Worm (Caenorhabditis elegans): ENCODE data around the gene flh-2.
A peak's percentile ranks its signal among the peaks of the same experiment; 100 is the strongest.

flh-2 gene

DNA sequence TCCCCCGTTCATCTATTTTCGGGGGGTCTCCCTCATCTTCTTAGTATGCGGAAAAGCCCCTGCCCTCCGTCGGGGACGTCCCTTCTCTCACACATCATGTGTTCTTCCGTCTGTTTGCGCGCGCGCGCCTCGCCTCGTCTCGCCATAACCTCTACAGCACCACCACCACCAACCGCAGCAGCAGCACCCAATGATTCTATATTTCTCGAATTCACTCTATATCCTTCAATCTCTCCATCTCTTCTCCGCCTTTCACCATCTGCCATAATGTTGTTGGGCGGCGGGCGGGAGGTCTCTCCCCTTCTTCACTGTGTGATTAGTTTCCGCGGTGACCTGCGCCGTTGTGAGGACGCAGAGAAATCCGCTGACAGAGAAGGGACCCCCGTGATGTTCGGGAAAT, 4.6 kb upstream of the flh-2 start:
- peak; percentile 76 for TF ChIP-seq hlh-8 (tag; optimal IDR thresholded peaks at IDR 0.05)
- no peak for TF ChIP-seq lim-6 (tag; optimal IDR thresholded peaks at IDR 0.05)
- no peak for TF ChIP-seq ceh-48 (tag; optimal IDR thresholded peaks at IDR 0.05)
- TF ChIP-seq C08G9.2 (tag; optimal IDR thresholded peaks at IDR 0.05): peak; percentile 60
- TF ChIP-seq nhr-232 (tag; optimal IDR thresholded peaks at IDR 0.05): peak; percentile 9
- peak; percentile 33 for TF ChIP-seq F13H6.1 (tag; optimal IDR thresholded peaks at IDR 0.05)
- peak; percentile 75 for TF ChIP-seq hlh-6 (tag; optimal IDR thresholded peaks at IDR 0.05)
- TF ChIP-seq sox-4 (tag; optimal IDR thresholded peaks at IDR 0.05): peak; percentile 6
- TF ChIP-seq nhr-11 (tag; optimal IDR thresholded peaks at IDR 0.05): no peak
- peak; percentile 24 for TF ChIP-seq ceh-18 (tag; optimal IDR thresholded peaks at IDR 0.05)
- peak; percentile 84 for TF ChIP-seq ceh-34 (tag; optimal IDR thresholded peaks at IDR 0.05)
- TF ChIP-seq elt-4 (tag; optimal IDR thresholded peaks at IDR 0.05): no peak
- peak; percentile 46 for TF ChIP-seq ceh-2 (tag; optimal IDR thresholded peaks at IDR 0.05)
- TF ChIP-seq elt-2 (tag; optimal IDR thresholded peaks at IDR 0.05): no peak
- no peak for TF ChIP-seq che-1 (tag; optimal IDR thresholded peaks at IDR 0.05)
- TF ChIP-seq odd-2 (tag; optimal IDR thresholded peaks at IDR 0.05): no peak
- no peak for TF ChIP-seq hlh-13 (GFP tag; optimal IDR thresholded peaks at IDR 0.05)
- peak; percentile 80 for TF ChIP-seq ref-2 (tag; optimal IDR thresholded peaks at IDR 0.05)
- TF ChIP-seq madf-2 (tag; optimal IDR thresholded peaks at IDR 0.05): no peak
- TF ChIP-seq dmd-4 (tag; optimal IDR thresholded peaks at IDR 0.05; ENCODE audit: borderline replicate concordance): peak; percentile 71
- TF ChIP-seq syd-9 (tag; optimal IDR thresholded peaks at IDR 0.05): peak; percentile 42
- no peak for TF ChIP-seq ceh-30 (tag; optimal IDR thresholded peaks at IDR 0.05)
- TF ChIP-seq ahr-1 (tag; optimal IDR thresholded peaks at IDR 0.05): no peak
- no peak for TF ChIP-seq K09A11.1 (tag; optimal IDR thresholded peaks at IDR 0.05; ENCODE audit: insufficient read depth)
- no peak for TF ChIP-seq ceh-22 (tag; optimal IDR thresholded peaks at IDR 0.05)
- peak; percentile 66 for TF ChIP-seq ceh-14 (tag; optimal IDR thresholded peaks at IDR 0.05)
- peak; percentile 30 for TF ChIP-seq eyg-1 (tag; optimal IDR thresholded peaks at IDR 0.05)
- TF ChIP-seq ceh-9 (tag; optimal IDR thresholded peaks at IDR 0.05): no peak
- TF ChIP-seq ceh-31 (tag; optimal IDR thresholded peaks at IDR 0.05): peak; percentile 84
- no peak for TF ChIP-seq zip-5 (tag; optimal IDR thresholded peaks at IDR 0.05)
- no peak for TF ChIP-seq npax-4 (tag; optimal IDR thresholded peaks at IDR 0.05)
- TF ChIP-seq pag-3 (tag; optimal IDR thresholded peaks at IDR 0.05; ENCODE audit: borderline replicate concordance): no peak
- peak; percentile 55 for TF ChIP-seq sdc-2 (tag; optimal IDR thresholded peaks at IDR 0.05)
- TF ChIP-seq pha-2 (tag; optimal IDR thresholded peaks at IDR 0.05): peak; percentile 10
- peak; percentile 19 for TF ChIP-seq ets-4 (tag; optimal IDR thresholded peaks at IDR 0.05)
- no peak for TF ChIP-seq unc-3 (GFP tag; conservative IDR thresholded peaks at IDR 0.05)
- TF ChIP-seq unc-3 (tag; optimal IDR thresholded peaks at IDR 0.05): no peak
- peak; percentile 47 for TF ChIP-seq pros-1 (tag; optimal IDR thresholded peaks at IDR 0.05)
- TF ChIP-seq sox-2 (GFP tag; IDR thresholded peaks at IDR 0.05): no peak
- TF ChIP-seq pha-4 (tag; optimal IDR thresholded peaks at IDR 0.05): no peak
- no peak for TF ChIP-seq dve-1 (tag; optimal IDR thresholded peaks at IDR 0.05)
- no peak for TF ChIP-seq ceh-24 (tag; optimal IDR thresholded peaks at IDR 0.05)
- TF ChIP-seq unc-42 (tag; optimal IDR thresholded peaks at IDR 0.05): peak; percentile 65
- TF ChIP-seq ama-1 (optimal IDR thresholded peaks at IDR 0.05): no peak
- no peak for TF ChIP-seq tbx-7 (tag; optimal IDR thresholded peaks at IDR 0.05)
- no peak for TF ChIP-seq fkh-6 (tag; optimal IDR thresholded peaks at IDR 0.05)
- no peak for TF ChIP-seq ztf-16 (tag; optimal IDR thresholded peaks at IDR 0.05)
- no peak for TF ChIP-seq Y22D7AL.16 (tag; optimal IDR thresholded peaks at IDR 0.05)
- TF ChIP-seq C38D4.7 (GFP tag; optimal IDR thresholded peaks at IDR 0.05): peak; percentile 18
- TF ChIP-seq hlh-30 (tag; optimal IDR thresholded peaks at IDR 0.05; ENCODE audit: insufficient read depth): peak; percentile 77
- TF ChIP-seq K02D7.2 (tag; optimal IDR thresholded peaks at IDR 0.05): peak; percentile 37
- peak; percentile 85 for TF ChIP-seq rnt-1 (tag; optimal IDR thresholded peaks at IDR 0.05)
- TF ChIP-seq nfya-1 (tag; optimal IDR thresholded peaks at IDR 0.05): peak; percentile 73
- peak; percentile 52 for TF ChIP-seq fax-1 (tag; optimal IDR thresholded peaks at IDR 0.05)
- TF ChIP-seq hlh-15 (tag; optimal IDR thresholded peaks at IDR 0.05): no peak
